Fruit fly (Drosophila melanogaster) ovary, adult (tissue): ENCODE measurements around the gene FarO.

Experiments
- CG17801 ChIP-seq: fragments of 200-800 bp; optimal IDR thresholded peaks from 2 replicates; lab custom pipeline; 2019; ENCODE audit warnings: missing biosample characterization, mild to moderate bottlenecking, missing genetic modification characterization, moderate library complexity; ENCODE audit not compliant: partially characterized antibody

Gene FarO

DNA sequence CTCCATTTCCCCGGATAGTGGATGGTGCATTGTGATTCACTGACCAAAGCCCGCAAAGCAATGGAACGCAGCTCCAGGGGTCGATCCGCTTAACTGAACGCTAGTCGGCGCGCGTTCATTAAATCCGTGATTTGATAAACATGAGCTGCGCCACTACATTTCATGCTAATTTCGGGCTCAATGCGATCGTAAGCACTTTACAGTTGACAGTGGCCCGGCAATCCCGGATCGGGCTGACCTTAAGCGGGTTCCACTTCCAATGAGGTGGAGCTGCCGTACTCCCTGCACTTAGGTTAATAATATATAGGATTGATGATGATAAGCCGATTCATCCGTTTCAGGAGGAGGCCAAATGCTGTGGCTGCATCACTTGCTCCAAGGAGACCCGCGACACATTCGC is at the start of gene FarO:
TSS of gene FarO (minus strand) at position 101 of the 400 bp plus-strand sequence.
- TF ChIP-seq CG17801 (GFP tag; lab: Kevin White, UChicago), result no peak

DNA sequence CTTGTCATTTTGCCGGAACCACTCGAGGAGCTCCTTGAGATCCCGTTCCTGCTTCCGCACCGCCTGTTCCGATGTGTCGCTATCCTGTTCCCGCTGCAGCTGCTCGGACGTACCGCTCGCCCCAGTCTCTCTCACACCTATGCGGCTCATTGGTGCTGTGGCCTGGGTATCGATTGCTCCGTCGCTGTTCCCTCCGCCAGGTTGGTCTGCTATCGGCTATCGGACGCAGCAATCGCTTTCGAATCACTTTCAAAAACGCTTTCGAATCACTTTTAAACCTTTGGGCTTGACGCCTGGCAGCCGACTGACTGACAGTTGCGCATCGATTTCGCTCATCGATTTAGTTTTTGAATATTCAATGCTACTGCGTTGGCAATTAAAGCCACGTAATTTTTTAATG is 48.0 kb upstream of the FarO start, which contains the start of gene CG3191:
TSS of gene CG3191 (minus strand) at position 306 of the 400 bp plus-strand sequence.
- TF ChIP-seq CG17801 (GFP tag; lab: Kevin White, UChicago), result no peak

DNA sequence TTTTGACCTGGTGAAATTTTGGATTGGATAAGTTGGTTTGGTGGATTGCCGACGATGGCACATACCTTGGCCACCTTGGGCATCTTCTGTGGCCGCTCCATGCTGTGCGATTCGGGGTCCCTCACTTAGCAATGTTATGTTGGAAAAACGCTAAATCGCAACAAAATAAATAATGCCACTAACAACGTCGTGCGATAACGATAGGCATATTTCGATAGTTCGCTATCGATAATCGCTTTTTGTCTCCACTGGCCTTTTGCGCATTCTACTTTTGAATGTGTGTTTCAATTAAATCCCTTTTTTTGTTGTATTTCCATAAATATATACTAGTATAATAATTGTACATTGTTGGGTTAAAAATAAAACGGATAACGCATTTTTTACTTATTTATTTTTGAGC is 46.1 kb upstream of the FarO start, which contains the start of gene crn:
TSS of gene crn (minus strand) at position 221 of the 400 bp plus-strand sequence.
- no peak for TF ChIP-seq CG17801 (GFP tag; lab: Kevin White, UChicago)

DNA sequence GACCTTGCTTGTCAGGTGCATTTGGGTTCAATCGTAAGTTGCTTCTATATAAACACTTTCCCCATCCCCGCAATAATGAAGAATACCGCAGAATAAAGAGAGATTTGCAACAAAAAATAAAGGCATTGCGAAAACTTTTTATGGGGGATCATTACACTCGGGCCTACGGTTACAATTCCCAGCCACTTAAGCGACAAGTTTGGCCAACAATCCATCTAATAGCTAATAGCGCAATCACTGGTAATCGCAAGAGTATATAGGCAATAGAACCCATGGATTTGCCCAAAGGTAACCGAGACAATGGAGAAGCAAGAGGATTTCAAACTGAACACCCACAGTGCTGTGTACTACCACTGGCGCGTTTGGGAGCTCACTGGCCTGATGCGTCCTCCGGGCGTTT is 42.3 kb upstream of the FarO start, which contains the start of gene Or2a:
TSS of gene Or2a (plus strand) at position 301 of the 400 bp plus-strand sequence.
- no peak for TF ChIP-seq CG17801 (GFP tag; lab: Kevin White, UChicago)

DNA sequence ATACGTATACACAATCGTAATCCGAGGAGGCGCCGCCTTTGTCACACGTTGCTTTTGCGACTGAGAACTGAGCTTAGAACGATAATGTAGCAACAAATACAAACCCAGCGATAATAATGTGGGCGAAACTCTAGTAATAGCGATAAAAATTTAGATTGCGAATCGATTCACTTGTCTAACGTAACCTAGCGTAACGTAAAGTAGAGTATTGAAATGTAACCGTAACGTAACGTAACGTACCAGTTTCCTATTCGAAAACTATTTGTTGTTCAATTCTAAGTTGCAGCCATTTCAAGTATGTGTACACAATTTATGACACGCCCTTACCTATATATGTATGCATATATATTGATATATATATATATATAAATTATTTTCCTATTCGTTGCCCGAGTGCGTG is 41.1 kb upstream of the FarO start:
- TF ChIP-seq CG17801 (GFP tag; lab: Kevin White, UChicago), result no peak

DNA sequence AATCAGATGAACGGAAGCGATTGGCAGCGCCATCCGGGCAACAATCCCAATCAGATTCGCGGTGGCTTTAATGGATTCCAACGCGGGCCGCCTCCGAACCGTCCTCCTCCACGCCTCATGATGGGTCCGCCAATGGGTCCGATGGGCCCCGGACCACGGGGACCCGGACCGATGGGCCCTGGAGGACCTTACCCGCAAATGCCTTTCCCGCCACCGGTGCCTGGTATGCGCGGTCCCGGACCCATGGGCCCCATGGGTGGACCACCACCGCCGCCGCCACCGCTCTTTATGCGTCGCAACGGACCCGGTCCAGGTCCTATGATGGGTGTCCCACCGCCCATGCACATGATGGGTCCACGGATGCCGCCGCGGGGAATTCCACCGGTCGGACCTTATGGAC is 39.2 kb upstream of the FarO start:
- no peak for TF ChIP-seq CG17801 (GFP tag; lab: Kevin White, UChicago)

DNA sequence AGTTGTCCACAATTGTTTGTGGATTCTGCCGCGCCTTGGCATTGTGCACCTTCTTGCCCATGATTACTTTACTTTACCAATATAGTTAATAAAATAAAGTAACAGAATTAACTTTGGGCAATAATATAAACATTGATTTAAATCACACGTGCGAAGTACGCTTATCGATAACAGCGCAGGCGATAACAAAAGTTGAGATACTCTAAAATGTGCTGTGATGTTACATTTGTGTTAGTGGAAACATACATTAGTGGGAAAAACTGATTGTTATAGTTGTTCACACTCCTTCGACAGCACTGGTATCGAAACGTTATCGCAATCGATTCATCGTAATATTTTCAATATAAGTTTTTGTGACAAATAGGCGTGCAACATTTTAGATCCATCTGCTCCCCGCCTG is 38.2 kb upstream of the FarO start, which contains the start of gene kz:
TSS of gene kz (minus strand) at position 194 of the 400 bp plus-strand sequence.
- no peak for TF ChIP-seq CG17801 (GFP tag; lab: Kevin White, UChicago)

DNA sequence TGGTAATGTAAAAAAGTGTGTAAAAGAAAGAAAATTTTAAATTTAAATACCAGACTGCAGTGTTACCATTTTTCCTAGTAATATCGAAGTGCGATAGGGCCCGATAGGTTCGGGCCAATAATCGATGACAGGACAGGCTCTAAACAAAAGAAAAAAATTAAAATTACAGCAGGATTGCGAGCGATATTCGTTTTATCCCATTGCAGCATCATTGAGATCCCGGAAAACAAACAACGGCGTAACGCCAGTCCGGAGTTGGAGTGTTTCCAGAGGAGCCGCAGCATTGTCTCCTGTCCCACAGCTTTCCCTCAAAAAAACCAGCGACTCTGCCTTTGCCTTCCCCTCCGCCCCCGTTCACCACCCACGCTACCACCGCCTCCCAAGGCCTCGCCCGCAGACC is 21.5 kb upstream of the FarO start, which contains the start of gene pcx:
TSS of gene pcx (plus strand) at position 159 of the 400 bp plus-strand sequence.
- TF ChIP-seq CG17801 (GFP tag; lab: Kevin White, UChicago), result no peak

DNA sequence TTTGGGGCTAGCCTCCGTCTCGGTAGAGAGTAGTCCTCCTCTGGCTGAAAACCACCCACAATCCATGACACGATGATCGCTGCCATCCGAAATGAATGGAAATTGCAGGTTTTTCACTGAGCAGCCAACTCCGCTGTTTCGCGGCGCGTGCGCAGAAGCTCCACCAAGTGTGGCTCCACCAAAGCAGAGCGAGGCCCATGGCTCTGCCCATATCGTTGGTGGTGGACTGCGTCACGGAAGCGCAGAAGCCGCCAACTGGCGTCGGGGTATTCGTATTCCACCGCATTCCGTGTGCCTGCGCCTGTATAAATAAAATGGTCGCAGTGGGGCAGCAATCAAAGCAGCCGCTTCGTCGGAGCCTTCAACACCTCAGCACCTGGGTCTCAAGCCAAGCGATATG is 19.8 kb upstream of the FarO start, which contains the start of gene CG14052:
TSS of gene CG14052 (plus strand) at position 301 of the 400 bp plus-strand sequence.
- TF ChIP-seq CG17801 (GFP tag; lab: Kevin White, UChicago), result no peak

DNA sequence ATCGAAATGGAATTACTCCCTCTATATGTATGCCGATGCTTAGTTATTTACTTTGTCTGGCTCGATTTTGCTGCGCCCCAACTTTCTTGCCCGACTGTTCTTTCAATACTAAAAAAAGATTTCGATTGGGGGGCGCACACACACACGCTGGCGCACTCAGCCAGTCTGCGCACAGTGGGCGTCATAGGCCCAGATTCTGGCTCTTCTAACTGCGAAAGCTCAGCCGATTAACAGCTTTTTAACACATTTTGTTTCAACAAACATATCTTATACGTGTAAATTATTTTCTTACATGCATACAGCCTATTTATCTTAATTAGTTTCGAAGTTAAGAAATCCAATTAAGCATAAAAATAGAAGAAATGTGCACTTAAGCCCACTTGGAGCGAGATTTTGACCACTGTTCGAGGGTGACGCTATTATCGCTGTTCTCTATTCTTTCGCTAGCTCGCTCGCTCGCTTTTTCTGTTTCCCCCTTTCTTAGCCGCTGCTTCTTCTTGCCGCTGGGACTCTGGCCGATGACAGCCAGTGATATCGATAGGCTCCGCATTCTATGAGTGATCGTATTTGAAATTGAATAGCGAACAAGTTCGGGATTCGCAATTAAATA is 18.6 kb upstream of the FarO start, which contains the start of gene Vinc:
TSS of gene Vinc (minus strand) at position 387 of the 610 bp plus-strand sequence.
- peak; percentile 97 for TF ChIP-seq CG17801 (GFP tag; lab: Kevin White, UChicago)

DNA sequence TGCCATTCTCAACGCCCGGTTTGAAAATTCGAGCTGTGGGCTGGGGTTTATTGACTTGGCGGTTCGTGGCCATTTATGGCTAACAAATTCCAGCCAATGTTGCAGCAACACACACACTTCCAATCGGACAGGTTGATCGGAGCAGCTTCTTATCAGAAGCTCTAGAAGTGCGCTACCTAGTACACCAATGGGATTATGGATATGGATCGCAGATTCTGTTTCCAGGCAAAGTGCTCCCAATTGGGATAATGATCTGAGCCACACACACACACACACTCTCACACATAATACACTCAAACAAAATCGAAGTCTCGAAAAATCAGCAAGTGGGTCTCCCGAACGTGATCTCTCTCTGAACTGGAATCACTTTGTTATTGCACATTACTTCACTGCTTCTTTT is 17.9 kb upstream of the FarO start:
- TF ChIP-seq CG17801 (GFP tag; lab: Kevin White, UChicago), result no peak

DNA sequence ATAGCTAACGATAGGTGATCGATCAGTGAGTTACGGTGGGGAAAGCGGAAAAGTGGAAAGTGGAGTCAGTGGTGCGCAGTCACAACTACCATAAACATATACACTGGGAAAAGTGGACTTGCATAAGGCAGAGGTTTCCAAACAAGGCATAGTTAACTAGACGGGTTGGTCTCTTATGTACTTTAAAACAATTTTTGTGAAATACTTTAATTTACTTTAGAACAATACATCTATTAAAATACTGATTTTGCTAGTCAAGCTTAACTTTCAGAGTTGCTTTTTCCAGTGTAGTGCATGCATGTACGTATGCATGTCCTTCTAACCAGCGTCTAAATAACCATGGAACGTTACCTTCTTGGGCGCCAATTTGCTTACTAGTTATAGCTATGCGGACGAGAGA is 16.2 kb upstream of the FarO start:
- no peak for TF ChIP-seq CG17801 (GFP tag; lab: Kevin White, UChicago)

DNA sequence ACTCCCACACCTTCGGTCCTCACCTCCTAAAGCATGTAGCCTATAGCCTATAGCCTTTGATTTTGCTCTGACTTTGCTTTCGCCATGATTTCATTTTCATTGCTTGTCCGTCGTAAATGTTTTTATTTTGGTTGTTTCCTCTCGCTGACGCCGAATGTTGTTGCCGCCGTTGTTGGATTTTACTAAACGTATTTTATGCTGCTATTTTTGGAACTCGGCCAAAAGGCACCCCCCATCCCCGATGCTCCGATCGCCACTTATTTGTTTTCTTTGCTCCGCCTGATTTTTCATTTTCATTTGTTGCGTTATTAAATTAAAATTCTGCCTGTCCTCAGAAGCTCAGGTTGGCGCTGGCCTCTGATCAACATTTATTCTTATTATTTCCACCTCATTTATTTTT is 15.6 kb upstream of the FarO start:
- no peak for TF ChIP-seq CG17801 (GFP tag; lab: Kevin White, UChicago)

DNA sequence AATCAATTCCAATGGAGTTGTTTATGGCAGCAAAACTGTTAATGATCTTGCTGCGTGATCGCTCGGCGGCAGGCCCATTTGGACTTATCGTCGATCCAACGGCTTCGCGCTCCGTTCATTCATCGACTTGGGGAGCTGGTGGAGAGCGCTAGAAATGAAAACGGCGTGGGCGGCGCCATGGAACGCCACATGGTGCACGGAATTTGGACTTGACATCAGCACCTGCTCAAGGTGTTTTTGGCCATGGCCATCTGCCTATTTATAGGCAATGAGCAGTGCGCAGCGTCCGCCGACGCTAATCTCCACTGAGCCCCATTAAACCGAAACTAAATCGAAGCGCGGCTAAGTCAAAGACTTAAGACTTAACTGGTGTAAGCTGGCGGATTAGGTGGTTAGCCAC is 14.8 kb upstream of the FarO start:
- TF ChIP-seq CG17801 (GFP tag; lab: Kevin White, UChicago), result no peak

DNA sequence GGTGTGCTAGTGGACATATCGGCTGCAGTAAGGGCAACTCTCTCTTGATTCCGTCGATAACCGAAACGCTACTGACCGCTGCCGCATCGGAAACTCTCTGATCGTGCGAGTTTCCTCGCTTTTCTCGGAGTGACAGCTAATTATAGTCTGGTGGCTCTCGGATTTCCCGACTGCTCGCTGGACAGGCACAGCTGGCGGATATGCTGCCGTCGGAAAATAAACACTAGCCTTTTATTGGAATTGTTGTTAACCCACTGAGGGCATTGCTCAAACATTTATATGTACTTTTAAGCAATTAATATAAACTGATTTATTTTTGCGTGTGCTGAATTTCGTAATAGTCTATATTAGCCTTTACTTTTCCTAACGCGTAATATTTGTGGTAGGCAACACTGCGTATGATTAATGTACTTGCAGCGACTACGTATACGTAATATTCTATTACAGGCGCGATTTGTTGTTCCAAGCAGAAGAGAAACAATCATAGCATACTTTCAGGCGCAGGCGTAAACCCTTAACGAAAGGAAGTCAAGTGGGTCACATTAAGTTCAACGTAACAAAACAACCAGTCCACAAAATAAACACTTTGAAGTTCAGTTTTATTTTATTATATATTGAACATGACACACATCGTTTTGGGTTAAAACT is 10.2 kb upstream of the FarO start, which contains the start of gene SmydA-8:
TSS of gene SmydA-8 (minus strand) at position 51 of the 648 bp plus-strand sequence.
- TF ChIP-seq CG17801 (GFP tag; lab: Kevin White, UChicago), result peak; percentile 32
